Worm (Caenorhabditis elegans) whole organism, young adult: ENCODE data around the gene asb-2.

Experiments
- pha-4 ChIP-seq: fragments of 150-350 bp; sonication (generic microtip); optimal IDR thresholded peaks from 2 replicates; lab custom pipeline; 2014; ENCODE audit warnings: missing biosample characterization, missing genetic modification reagents, missing genetic modification characterization
- snpc-4 ChIP-seq, 5 experiments: fragments of 150-350 bp in 1 of 5; sonication (generic microtip) in 4 of 5; optimal IDR thresholded peaks; 2 replicates each; lab custom pipeline; 2014 to 2018; ENCODE audit warnings: missing genetic modification characterization in 5 of 5, missing biosample characterization in 3 of 5, antibody characterized with exemption in 2 of 5, mild to moderate bottlenecking in 2 of 5, missing compliant biosample characterization in 2 of 5, missing genotype in 2 of 5, moderate library complexity in 2 of 5, missing genetic modification reagents in 1 of 5
- sptf-2 ChIP-seq: fragments of 200-800 bp; sonication (Bioruptor generic); optimal IDR thresholded peaks from 2 replicates; lab custom pipeline; 2018; ENCODE audit warnings: mild to moderate bottlenecking, missing genetic modification characterization, missing compliant biosample characterization

DNA sequence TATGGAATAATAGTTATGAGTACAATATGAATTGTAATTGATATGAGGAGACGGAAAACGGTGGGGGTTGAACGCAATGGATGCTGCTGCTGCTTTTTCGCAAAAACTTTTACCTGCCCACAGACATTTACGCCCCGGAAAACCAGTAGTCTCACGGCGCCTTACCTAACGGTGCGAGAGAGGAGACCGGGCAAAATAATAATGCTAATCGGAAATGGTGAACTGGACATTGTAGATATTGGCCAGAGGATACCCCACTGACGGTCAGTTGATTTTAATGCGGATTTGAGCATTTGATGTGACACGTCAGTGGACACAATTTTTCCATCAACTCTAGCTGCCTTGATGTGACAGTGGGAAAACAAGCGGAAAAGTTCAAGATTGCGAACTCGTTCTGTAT, 21.3 kb upstream of the asb-2 start, which contains the start of gene mltn-13:
- no peak for TF ChIP-seq sptf-2 (GFP tag; lab: Kevin White, UChicago)
- no peak for TF ChIP-seq snpc-4 (GFP tag; optimal IDR thresholded peaks at IDR 0.05; lab: Kevin White, UChicago)
- TF ChIP-seq snpc-4 (tag; optimal IDR thresholded peaks at IDR 0.05; lab: Kevin White, UChicago) = no peak
- no peak for TF ChIP-seq pha-4
